Fruit fly (Drosophila melanogaster): ENCODE measurements around the gene mex1.
A peak's percentile ranks its signal among the peaks of the same experiment; 100 is the strongest.

Gene mex1

dm6 chr3L:15498745-15499144 lies 20.6 kb downstream of the mex1 start, which contains the start of gene CG7275:
Gene CG7275, plus strand, starts transcription at chr3L:15498959.
- TF ChIP-seq EcR (GFP tag; optimal IDR thresholded peaks at IDR 0.05) (no peak), CG8301 (tag; optimal IDR thresholded peaks at IDR 0.05) (no peak), gl (tag; optimal IDR thresholded peaks at IDR 0.05) (no peak), CG13204 (GFP tag; optimal IDR thresholded peaks at IDR 0.05) (no peak), CG34367 (tag; optimal IDR thresholded peaks at IDR 0.05) (no peak), CG15710 (tag; optimal IDR thresholded peaks at IDR 0.05) (peak; percentile 7)

dm6 chr3L:15497902-15498301 lies 21.5 kb downstream of the mex1 start, which contains the start of gene CG7276:
Gene CG7276, plus strand, starts transcription at chr3L:15498202.
- no peak for TF ChIP-seq CG10348 (GFP tag; IDR thresholded peaks at IDR 0.05)
- TF ChIP-seq Pif1B (GFP tag; optimal IDR thresholded peaks at IDR 0.05), result no peak
- no peak for TF ChIP-seq CG4496 (GFP tag; IDR thresholded peaks at IDR 0.05)
- TF ChIP-seq gl (tag; optimal IDR thresholded peaks at IDR 0.05), result no peak
- TF ChIP-seq Ets98B (GFP tag; IDR thresholded peaks at IDR 0.05), result no peak
- no peak for TF ChIP-seq fd96Ca (GFP tag; IDR thresholded peaks at IDR 0.05)
- no peak for TF ChIP-seq CG32121 (GFP tag; IDR thresholded peaks at IDR 0.05)
- TF ChIP-seq CG8159 (tag; optimal IDR thresholded peaks at IDR 0.05), result no peak
- no peak for TF ChIP-seq CG8301 (tag; optimal IDR thresholded peaks at IDR 0.05)
- no peak for TF ChIP-seq CG15710 (tag; optimal IDR thresholded peaks at IDR 0.05)
- TF ChIP-seq EcR (GFP tag; optimal IDR thresholded peaks at IDR 0.05), result no peak
- TF ChIP-seq CG9948 (tag; optimal IDR thresholded peaks at IDR 0.05), result no peak
- TF ChIP-seq rn (GFP tag; IDR thresholded peaks at IDR 0.05), result no peak
- no peak for TF ChIP-seq CG14655 (GFP tag; optimal IDR thresholded peaks at IDR 0.05)
- TF ChIP-seq CG34367 (tag; optimal IDR thresholded peaks at IDR 0.05), result no peak
- TF ChIP-seq D1 (tag; optimal IDR thresholded peaks at IDR 0.05), result no peak
- TF ChIP-seq CG13204 (GFP tag; optimal IDR thresholded peaks at IDR 0.05), result no peak

- TF ChIP-seq CG9948 (tag; optimal IDR thresholded peaks at IDR 0.05) (no peak), Snoo (tag; optimal IDR thresholded peaks at IDR 0.05) (no peak), CG14655 (GFP tag; optimal IDR thresholded peaks at IDR 0.05) (no peak), CG8301 (tag; optimal IDR thresholded peaks at IDR 0.05) (no peak), Ets98B (GFP tag; IDR thresholded peaks at IDR 0.05) (no peak), rn (GFP tag; IDR thresholded peaks at IDR 0.05) (no peak), Pif1A (GFP tag; optimal IDR thresholded peaks at IDR 0.05) (no peak), fd96Ca (GFP tag; IDR thresholded peaks at IDR 0.05) (no peak), CG17806 (tag; optimal IDR thresholded peaks at IDR 0.05) (no peak), CG15710 (tag; optimal IDR thresholded peaks at IDR 0.05) (no peak), CG32121 (GFP tag; IDR thresholded peaks at IDR 0.05) (no peak), CG34367 (tag; optimal IDR thresholded peaks at IDR 0.05) (no peak), CG12605 (GFP tag; IDR thresholded peaks at IDR 0.05) (no peak)
Measured at dm6 chr3L:15496274-15496673, 23.1 kb downstream of the mex1 start, which contains the start of gene CG13455. Gene CG13455, plus strand, starts transcription at chr3L:15496574.

- no peak for TF ChIP-seq D1 (tag; optimal IDR thresholded peaks at IDR 0.05)
- TF ChIP-seq Pif1A (GFP tag; optimal IDR thresholded peaks at IDR 0.05), result no peak
- TF ChIP-seq CG15710 (tag; optimal IDR thresholded peaks at IDR 0.05), result no peak
- no peak for TF ChIP-seq EcR (GFP tag; optimal IDR thresholded peaks at IDR 0.05)
- TF ChIP-seq Ets98B (GFP tag; IDR thresholded peaks at IDR 0.05), result no peak
- TF ChIP-seq CG4496 (GFP tag; IDR thresholded peaks at IDR 0.05), result no peak
- no peak for TF ChIP-seq CG13204 (GFP tag; optimal IDR thresholded peaks at IDR 0.05)
- no peak for TF ChIP-seq CG32121 (GFP tag; IDR thresholded peaks at IDR 0.05)
- no peak for TF ChIP-seq CG8301 (tag; optimal IDR thresholded peaks at IDR 0.05)
- no peak for TF ChIP-seq CG9948 (tag; optimal IDR thresholded peaks at IDR 0.05)
Measured at dm6 chr3L:15495449-15495848, 23.9 kb downstream of the mex1 start, which contains the start of gene CG12355. Gene CG12355, minus strand, starts transcription at chr3L:15495549.

- no peak for TF ChIP-seq D1 (tag; optimal IDR thresholded peaks at IDR 0.05)
- TF ChIP-seq CG32121 (GFP tag; IDR thresholded peaks at IDR 0.05), result no peak
- TF ChIP-seq Pif1A (GFP tag; optimal IDR thresholded peaks at IDR 0.05), result no peak
- no peak for TF ChIP-seq CG4496 (GFP tag; IDR thresholded peaks at IDR 0.05)
- TF ChIP-seq CG9948 (tag; optimal IDR thresholded peaks at IDR 0.05), result no peak
- TF ChIP-seq CG34367 (tag; optimal IDR thresholded peaks at IDR 0.05), result no peak
- TF ChIP-seq CG15710 (tag; optimal IDR thresholded peaks at IDR 0.05), result no peak
- TF ChIP-seq EcR (GFP tag; optimal IDR thresholded peaks at IDR 0.05), result no peak
- TF ChIP-seq gl (tag; optimal IDR thresholded peaks at IDR 0.05), result no peak
- no peak for TF ChIP-seq Snoo (tag; optimal IDR thresholded peaks at IDR 0.05)
- no peak for TF ChIP-seq rn (GFP tag; IDR thresholded peaks at IDR 0.05)
- TF ChIP-seq CG8159 (tag; optimal IDR thresholded peaks at IDR 0.05), result no peak
- no peak for TF ChIP-seq Ets98B (GFP tag; IDR thresholded peaks at IDR 0.05)
Measured at dm6 chr3L:15494599-15495271, 24.7 kb downstream of the mex1 start.

- no peak for TF ChIP-seq Ets98B (GFP tag; IDR thresholded peaks at IDR 0.05)
- no peak for TF ChIP-seq EcR (GFP tag; optimal IDR thresholded peaks at IDR 0.05)
- TF ChIP-seq CG4496 (GFP tag; IDR thresholded peaks at IDR 0.05), result no peak
- no peak for TF ChIP-seq CG9948 (tag; optimal IDR thresholded peaks at IDR 0.05)
- no peak for TF ChIP-seq CG17806 (tag; optimal IDR thresholded peaks at IDR 0.05)
- TF ChIP-seq Pif1A (GFP tag; optimal IDR thresholded peaks at IDR 0.05), result no peak
- TF ChIP-seq CG15710 (tag; optimal IDR thresholded peaks at IDR 0.05), result no peak
- TF ChIP-seq gl (tag; optimal IDR thresholded peaks at IDR 0.05), result no peak
- no peak for TF ChIP-seq CG8301 (tag; optimal IDR thresholded peaks at IDR 0.05)
- no peak for TF ChIP-seq CG8159 (tag; optimal IDR thresholded peaks at IDR 0.05)
- TF ChIP-seq Snoo (tag; optimal IDR thresholded peaks at IDR 0.05), result no peak
- no peak for TF ChIP-seq CG14655 (GFP tag; optimal IDR thresholded peaks at IDR 0.05)
- no peak for TF ChIP-seq CG12605 (GFP tag; IDR thresholded peaks at IDR 0.05)
- no peak for TF ChIP-seq D1 (tag; optimal IDR thresholded peaks at IDR 0.05)
- TF ChIP-seq rn (GFP tag; IDR thresholded peaks at IDR 0.05), result no peak
- TF ChIP-seq CG34367 (tag; optimal IDR thresholded peaks at IDR 0.05), result no peak
- no peak for TF ChIP-seq Pif1B (GFP tag; optimal IDR thresholded peaks at IDR 0.05)
- TF ChIP-seq fd96Ca (GFP tag; IDR thresholded peaks at IDR 0.05), result no peak
- TF ChIP-seq CG13204 (GFP tag; optimal IDR thresholded peaks at IDR 0.05), result no peak
- no peak for TF ChIP-seq CG10348 (GFP tag; IDR thresholded peaks at IDR 0.05)
Measured at dm6 chr3L:15493886-15494598, 25.4 kb downstream of the mex1 start.

All from whole organism, pupa.